Worm (Caenorhabditis elegans) whole organism, L2 larva: Measurements from ENCODE around the gene sre-36.

Experiments
- elt-1 ChIP-seq: fragments of 150-350 bp; optimal IDR thresholded peaks from 2 replicates; lab custom pipeline; 2014; ENCODE audit warnings: missing biosample characterization, missing genetic modification characterization
- lin-13 ChIP-seq: fragments of 150-350 bp; optimal IDR thresholded peaks from 2 replicates; lab custom pipeline; 2014; ENCODE audit warnings: missing biosample characterization, missing genetic modification reagents, missing genetic modification characterization
- nhr-11 ChIP-seq: fragments of 150-350 bp; optimal IDR thresholded peaks from 2 replicates; lab custom pipeline; 2014; ENCODE audit warnings: missing biosample characterization, missing genetic modification characterization
- nhr-6 ChIP-seq: fragments of 150-350 bp; optimal IDR thresholded peaks from 2 replicates; lab custom pipeline; 2014; ENCODE audit warnings: missing biosample characterization, missing genetic modification characterization
- snpc-4 ChIP-seq: fragments of 150-350 bp; optimal IDR thresholded peaks from 2 replicates; lab custom pipeline; 2014; ENCODE audit warnings: missing biosample characterization, missing genetic modification characterization
- unc-39 ChIP-seq: fragments of 150-350 bp; optimal IDR thresholded peaks from 2 replicates; lab custom pipeline; 2014; ENCODE audit warnings: missing biosample characterization, missing genetic modification characterization
- unc-55 ChIP-seq: fragments of 150-350 bp; sonication (generic microtip); optimal IDR thresholded peaks from 3 replicates; lab custom pipeline; 2014; ENCODE audit warnings: missing biosample characterization, missing genetic modification reagents, missing genetic modification characterization

- no peak for TF ChIP-seq lin-13
- no peak for TF ChIP-seq nhr-11 (tag; lab: Kevin White, UChicago)
- TF ChIP-seq unc-39 (tag; lab: Kevin White, UChicago): no peak
- TF ChIP-seq unc-55 (GFP tag; lab: Kevin White, UChicago): no peak
- no peak for TF ChIP-seq elt-1 (tag; lab: Kevin White, UChicago)
- TF ChIP-seq snpc-4 (tag; lab: Kevin White, UChicago): no peak
- TF ChIP-seq nhr-6 (tag; lab: Kevin White, UChicago): no peak
These were observed 8.8 kb upstream of the sre-36 start, which contains the start of gene gst-44 for ce11 chrV:16390655-16391054.
